Worm (Caenorhabditis elegans) whole organism, early embryonic: Measurements from ENCODE around the gene Y69H2.10.

ENCODE experiments used
- aly-1 ChIP-seq: sonication (generic microtip); optimal IDR thresholded peaks from 2 replicates; lab custom pipeline; 2016; ENCODE audit warnings: missing genetic modification characterization, missing compliant biosample characterization
- ama-1 ChIP-seq: fragments of 150-350 bp; optimal IDR thresholded peaks from 2 replicates; lab custom pipeline; 2014
- ceh-13 ChIP-seq: fragments of 200-800 bp; sonication (Bioruptor generic); optimal IDR thresholded peaks from 2 replicates; lab custom pipeline; 2018; ENCODE audit warnings: mild to moderate bottlenecking, missing genetic modification characterization, missing compliant biosample characterization
- scrt-1 ChIP-seq: fragments of 200-800 bp; sonication (Bioruptor generic); IDR thresholded peaks from 2 replicates; pipeline ENCODE4 v1.3.6; 2022; ENCODE audit warnings: missing genetic modification characterization, missing compliant biosample characterization
- sea-1 ChIP-seq: fragments of 200-800 bp; sonication (Bioruptor generic); conservative IDR thresholded peaks from 2 replicates; pipeline ENCODE4 v1.3.6; 2022; ENCODE audit warnings: missing genetic modification characterization, missing compliant biosample characterization
- tbx-11 ChIP-seq: fragments of 200-800 bp; sonication (Bioruptor generic); IDR thresholded peaks from 2 replicates; pipeline ENCODE4 v1.3.6; 2022; ENCODE audit warnings: missing genetic modification characterization, missing compliant biosample characterization

DNA sequence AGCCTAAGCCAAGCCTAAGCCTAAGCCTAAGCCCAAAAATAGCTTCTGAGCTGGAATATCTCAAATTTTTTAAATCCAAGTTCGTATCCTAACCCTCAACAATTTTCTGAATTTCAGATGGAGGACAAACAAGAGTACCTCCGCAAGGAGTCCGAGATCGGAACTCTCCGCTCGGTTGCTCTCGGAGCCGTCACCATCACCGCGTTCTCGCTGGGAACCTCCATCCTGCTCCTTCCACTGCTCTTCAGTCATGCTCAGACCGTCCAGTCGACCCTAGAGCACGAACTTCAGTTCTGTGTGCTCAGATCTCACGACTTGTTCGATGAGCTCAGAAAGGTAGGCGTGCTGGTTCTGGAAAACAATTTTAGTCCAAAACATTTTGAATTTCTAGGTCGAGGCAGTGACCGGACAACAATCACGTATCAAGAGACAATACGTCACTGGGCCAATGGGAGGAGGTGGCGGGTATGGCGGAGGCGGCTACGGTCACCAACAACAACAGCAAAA, 31.7 kb upstream of the Y69H2.10 start, which contains the start of gene col-42:
- TF ChIP-seq ama-1 (lab: Kevin White, UChicago): no peak
- TF ChIP-seq sea-1 (GFP tag; lab: Robert Waterston, UW): no peak
- no peak for TF ChIP-seq tbx-11 (GFP tag; lab: Robert Waterston, UW)
- no peak for TF ChIP-seq aly-1
- TF ChIP-seq scrt-1: no peak
- TF ChIP-seq ceh-13 (GFP tag; lab: Kevin White, UChicago): no peak
